Fruit fly (Drosophila melanogaster) whole organism, embryonic: ENCODE data around the gene dib.

Source experiments
- Atf3 ChIP-seq: fragments of 200-800 bp; sonication (Bioruptor generic); optimal IDR thresholded peaks from 3 replicates; lab custom pipeline; 2016; ENCODE audit warnings: missing biosample characterization, missing genetic modification characterization
- Blimp-1 ChIP-seq: fragments of 200-800 bp; sonication (Bioruptor generic); optimal IDR thresholded peaks from 3 replicates; lab custom pipeline; 2018; ENCODE audit warnings: missing biosample characterization, missing genetic modification characterization, mild to moderate bottlenecking, moderate library complexity, missing genetic modification reagents
- BtbVII ChIP-seq: fragments of 200-800 bp; sonication (Bioruptor generic); optimal IDR thresholded peaks from 3 replicates; lab custom pipeline; 2017; ENCODE audit warnings: missing biosample characterization, mild to moderate bottlenecking, missing genetic modification characterization
- CG12219 ChIP-seq: fragments of 200-800 bp; sonication (Bioruptor generic); optimal IDR thresholded peaks from 3 replicates; lab custom pipeline; 2018; ENCODE audit warnings: missing biosample characterization, mild to moderate bottlenecking, missing genetic modification characterization
- CG14441 ChIP-seq: fragments of 200-800 bp; sonication (Bioruptor generic); IDR thresholded peaks from 2 replicates; pipeline ENCODE4 v1.3.6; 2022; ENCODE audit warnings: missing biosample characterization, missing genetic modification characterization
- CG15514 ChIP-seq: fragments of 200-800 bp; sonication (Bioruptor generic); optimal IDR thresholded peaks from 3 replicates; lab custom pipeline; 2017; ENCODE audit warnings: missing biosample characterization, missing genetic modification characterization, mild to moderate bottlenecking, moderate library complexity, missing genetic modification reagents
- CG15601 ChIP-seq: fragments of 200-800 bp; sonication (Bioruptor generic); optimal IDR thresholded peaks from 3 replicates; lab custom pipeline; 2019; ENCODE audit warnings: missing biosample characterization, mild to moderate bottlenecking, missing genetic modification characterization, moderate library complexity
- CG17328 ChIP-seq: fragments of 200-800 bp; sonication (Bioruptor generic); IDR thresholded peaks from 2 replicates; pipeline ENCODE4 v1.3.6; 2022; ENCODE audit warnings: missing biosample characterization, missing genetic modification characterization
- CG17829 ChIP-seq: fragments of 200-800 bp; optimal IDR thresholded peaks from 2 replicates; lab custom pipeline; 2019; ENCODE audit warnings: missing biosample characterization, mild to moderate bottlenecking, missing genetic modification characterization, moderate library complexity
- CG2678 ChIP-seq: fragments of 200-800 bp; sonication (Bioruptor generic); optimal IDR thresholded peaks from 3 replicates; lab custom pipeline; 2019; ENCODE audit warnings: missing biosample characterization, mild to moderate bottlenecking, missing genetic modification characterization, moderate library complexity
- CG30431 ChIP-seq: fragments of 200-800 bp; sonication (Bioruptor generic); optimal IDR thresholded peaks from 2 replicates; lab custom pipeline; 2017; ENCODE audit warnings: missing biosample characterization, missing genetic modification characterization
- CG31388 ChIP-seq: fragments of 200-800 bp; sonication (Bioruptor generic); optimal IDR thresholded peaks from 2 replicates; lab custom pipeline; 2016; ENCODE audit warnings: missing biosample characterization, missing genetic modification characterization
- CG3281 ChIP-seq: fragments of 200-800 bp; sonication (Bioruptor generic); optimal IDR thresholded peaks from 3 replicates; lab custom pipeline; 2017; ENCODE audit warnings: missing biosample characterization, mild to moderate bottlenecking, missing genetic modification characterization
- CG33213 ChIP-seq: fragments of 200-800 bp; sonication (Bioruptor generic); optimal IDR thresholded peaks from 3 replicates; lab custom pipeline; 2016; ENCODE audit warnings: missing biosample characterization, missing genetic modification characterization
- CG34422 ChIP-seq: fragments of 200-800 bp; sonication (Bioruptor generic); IDR thresholded peaks from 3 replicates; pipeline ENCODE4 v1.3.6; 2022; ENCODE audit warnings: missing biosample characterization, missing genetic modification characterization
- CG43689 ChIP-seq: fragments of 200-800 bp; sonication (Bioruptor generic); IDR thresholded peaks from 2 replicates; pipeline ENCODE4 v1.3.6; 2022; ENCODE audit warnings: missing biosample characterization, missing genetic modification characterization
- CG4820 ChIP-seq: fragments of 200-800 bp; sonication (Bioruptor generic); optimal IDR thresholded peaks from 3 replicates; lab custom pipeline; 2016; ENCODE audit warnings: missing biosample characterization, missing genetic modification characterization
- CG5180 ChIP-seq: fragments of 200-800 bp; sonication (Bioruptor generic); optimal IDR thresholded peaks from 3 replicates; lab custom pipeline; 2017; ENCODE audit warnings: missing biosample characterization, missing genetic modification characterization, mild to moderate bottlenecking, moderate library complexity, missing genetic modification reagents
- CG8944 ChIP-seq: fragments of 200-800 bp; sonication (Bioruptor generic); optimal IDR thresholded peaks from 3 replicates; lab custom pipeline; 2016; ENCODE audit warnings: missing biosample characterization, missing genetic modification characterization
- Chrac-16 ChIP-seq: fragments of 200-800 bp; sonication (Bioruptor generic); optimal IDR thresholded peaks from 3 replicates; lab custom pipeline; 2016; ENCODE audit warnings: missing biosample characterization, missing genetic modification characterization
- Dip3 ChIP-seq: fragments of 200-800 bp; sonication (Bioruptor generic); optimal IDR thresholded peaks from 3 replicates; lab custom pipeline; 2016; ENCODE audit warnings: missing biosample characterization, missing genetic modification characterization
- HLH54F ChIP-seq: fragments of 200-800 bp; sonication (Bioruptor generic); optimal IDR thresholded peaks from 3 replicates; lab custom pipeline; 2016; ENCODE audit warnings: missing biosample characterization, missing genetic modification characterization
- Hand ChIP-seq: fragments of 200-800 bp; sonication (Bioruptor generic); optimal IDR thresholded peaks from 2 replicates; lab custom pipeline; 2017; ENCODE audit warnings: mild to moderate bottlenecking, missing biosample characterization, missing genetic modification reagents, missing genetic modification characterization
- Hey ChIP-seq: fragments of 200-800 bp; sonication (Bioruptor generic); optimal IDR thresholded peaks from 3 replicates; lab custom pipeline; 2018; ENCODE audit warnings: missing biosample characterization, mild to moderate bottlenecking, missing genetic modification characterization
- HmgD ChIP-seq: fragments of 200-800 bp; sonication (Bioruptor generic); optimal IDR thresholded peaks from 3 replicates; lab custom pipeline; 2016; ENCODE audit warnings: missing biosample characterization, missing genetic modification characterization
- Hr51 ChIP-seq, 2 experiments: fragments of 200-800 bp; sonication (Bioruptor generic); optimal IDR thresholded peaks; 2 replicates in 1 of 2; 3 replicates in 1 of 2; lab custom pipeline; 2016 to 2018; ENCODE audit warnings: missing biosample characterization in 2 of 2, missing genetic modification characterization in 2 of 2, mild to moderate bottlenecking in 1 of 2, moderate library complexity in 1 of 2
- Max ChIP-seq: fragments of 200-800 bp; sonication (Bioruptor generic); optimal IDR thresholded peaks from 2 replicates; lab custom pipeline; 2016; ENCODE audit warnings: missing biosample characterization, mild to moderate bottlenecking, missing genetic modification characterization
- Oaz ChIP-seq: fragments of 200-800 bp; sonication (Bioruptor generic); IDR thresholded peaks from 2 replicates; pipeline ENCODE4 v1.3.6; 2022; ENCODE audit warnings: missing biosample characterization, missing genetic modification characterization
- abd-A ChIP-seq: fragments of 200-800 bp; sonication (Bioruptor generic); optimal IDR thresholded peaks from 3 replicates; lab custom pipeline; 2019; ENCODE audit warnings: missing biosample characterization, mild to moderate bottlenecking, missing genetic modification characterization, moderate library complexity
- chinmo ChIP-seq: fragments of 200-800 bp; sonication (Bioruptor generic); IDR thresholded peaks from 4 replicates; pipeline ENCODE4 v1.3.6; 2022; ENCODE audit warnings: missing biosample characterization, missing genetic modification characterization; ENCODE audit not compliant: partially characterized antibody
- ci ChIP-seq: fragments of 200-800 bp; sonication (Bioruptor generic); IDR thresholded peaks from 3 replicates; pipeline ENCODE4 v1.3.6; 2022; ENCODE audit warnings: missing biosample characterization, missing genetic modification characterization
- dan ChIP-seq: fragments of 200-800 bp; sonication (Bioruptor generic); IDR thresholded peaks from 2 replicates; pipeline ENCODE4 v1.3.6; 2022; ENCODE audit warnings: missing biosample characterization, missing genetic modification characterization
- dmrt99B ChIP-seq: fragments of 200-800 bp; sonication (Bioruptor generic); optimal IDR thresholded peaks from 2 replicates; lab custom pipeline; 2018; ENCODE audit warnings: missing biosample characterization, mild to moderate bottlenecking, missing genetic modification characterization, moderate library complexity
- fru ChIP-seq: fragments of >200 bp; optimal IDR thresholded peaks from 2 replicates; lab custom pipeline; 2017
- ken ChIP-seq: fragments of 200-800 bp; sonication (Bioruptor generic); IDR thresholded peaks from 3 replicates; pipeline ENCODE4 v1.3.6; 2022; ENCODE audit warnings: missing biosample characterization, missing genetic modification characterization
- lov ChIP-seq, 2 experiments: fragments of 200-800 bp in 1 of 2; fragments of >200 bp in 1 of 2; sonication (Bioruptor generic) in 1 of 2; IDR thresholded peaks in 1 of 2; optimal IDR thresholded peaks in 1 of 2; 2 replicates in 1 of 2; 3 replicates in 1 of 2; pipeline versions ENCODE4 v1.3.6 to Lab custom; 2017 to 2022; ENCODE audit warnings: missing biosample characterization in 1 of 2, missing genetic modification characterization in 1 of 2
- nom ChIP-seq: fragments of 200-800 bp; sonication (Bioruptor generic); optimal IDR thresholded peaks from 2 replicates; lab custom pipeline; 2017; ENCODE audit warnings: missing biosample characterization, missing genetic modification characterization, mild to moderate bottlenecking, moderate library complexity, missing genetic modification reagents
- pb ChIP-seq: fragments of 200-800 bp; sonication (Bioruptor generic); optimal IDR thresholded peaks from 3 replicates; lab custom pipeline; 2016; ENCODE audit warnings: missing biosample characterization, missing genetic modification characterization
- pita ChIP-seq: fragments of 200-800 bp; sonication (Bioruptor generic); optimal IDR thresholded peaks from 2 replicates; lab custom pipeline; 2017; ENCODE audit warnings: missing biosample characterization, mild to moderate bottlenecking, missing genetic modification characterization
- sens-2 ChIP-seq: fragments of 200-800 bp; sonication (Bioruptor generic); IDR thresholded peaks from 2 replicates; pipeline ENCODE4 v1.3.6; 2022; ENCODE audit warnings: missing biosample characterization, missing genetic modification characterization
- slou ChIP-seq: fragments of 200-800 bp; sonication (Bioruptor generic); optimal IDR thresholded peaks from 3 replicates; lab custom pipeline; 2016; ENCODE audit warnings: missing biosample characterization, missing genetic modification characterization
- sna ChIP-seq: fragments of 200-800 bp; sonication (Bioruptor generic); IDR thresholded peaks from 2 replicates; pipeline ENCODE4 v1.3.6; 2022; ENCODE audit warnings: missing biosample characterization, missing genetic modification characterization; ENCODE audit not compliant: partially characterized antibody
- sug ChIP-seq: fragments of 200-800 bp; optimal IDR thresholded peaks from 2 replicates; lab custom pipeline; 2019; ENCODE audit warnings: missing biosample characterization, mild to moderate bottlenecking, missing genetic modification characterization, moderate library complexity
- tna ChIP-seq: fragments of 200-800 bp; sonication (Bioruptor generic); IDR thresholded peaks from 2 replicates; pipeline ENCODE4 v1.3.6; 2022; ENCODE audit warnings: missing biosample characterization, missing genetic modification characterization; ENCODE audit not compliant: partially characterized antibody
- vvl ChIP-seq: fragments of 200-800 bp; sonication (Bioruptor generic); IDR thresholded peaks from 2 replicates; pipeline ENCODE4 v1.3.6; 2022; ENCODE audit warnings: missing biosample characterization, missing genetic modification characterization
- wek ChIP-seq: fragments of 200-800 bp; sonication (Bioruptor generic); optimal IDR thresholded peaks from 3 replicates; lab custom pipeline; 2018; ENCODE audit warnings: missing biosample characterization, mild to moderate bottlenecking, missing genetic modification characterization, moderate library complexity
- wor ChIP-seq: fragments of 200-800 bp; sonication (Bioruptor generic); IDR thresholded peaks from 2 replicates; pipeline ENCODE4 v1.3.6; 2022; ENCODE audit warnings: missing biosample characterization, missing genetic modification characterization
- z ChIP-seq: fragments of 200-800 bp; sonication (Bioruptor generic); IDR thresholded peaks from 3 replicates; pipeline ENCODE4 v1.3.6; 2022; ENCODE audit warnings: missing biosample characterization, missing genetic modification characterization

dib gene

DNA sequence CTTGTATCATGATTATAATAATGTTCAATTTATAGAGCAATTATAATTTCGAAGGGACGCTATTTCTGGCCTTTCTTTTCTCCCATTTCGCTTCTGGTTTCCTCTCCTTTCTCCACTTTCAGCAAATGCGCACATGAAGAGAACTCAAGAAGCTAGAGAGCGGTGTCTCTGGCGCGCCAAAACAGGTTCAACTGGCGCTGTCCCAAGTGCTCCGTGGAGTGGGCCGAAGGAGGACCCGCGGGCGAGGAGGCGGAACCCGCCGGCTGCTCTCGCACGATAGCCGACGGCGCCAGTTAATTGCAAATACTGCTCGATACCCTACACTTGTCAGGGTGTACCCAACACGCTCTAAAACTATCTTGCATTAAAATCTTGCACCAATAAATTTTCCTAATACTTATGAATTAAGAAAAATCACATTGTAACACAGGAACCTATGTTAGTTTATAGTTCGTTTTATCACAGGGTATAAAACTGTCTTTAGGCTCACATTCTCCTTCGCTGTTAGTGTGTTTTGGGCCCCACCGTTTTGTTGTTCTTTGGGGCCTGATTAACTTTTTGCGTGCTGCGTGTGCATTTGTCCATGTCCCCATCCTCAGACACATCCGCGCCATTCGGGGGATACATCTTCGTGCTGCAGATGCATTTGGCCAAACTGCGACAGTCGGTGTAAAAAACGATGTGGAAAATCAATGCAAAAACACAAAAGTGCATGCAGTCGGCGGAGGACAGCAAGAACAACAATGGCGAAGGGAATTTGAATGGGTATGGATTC is 8.3 kb downstream of the dib start (continued):
- TF ChIP-seq CG8944, result peak; percentile 86
- peak; percentile 81 for TF ChIP-seq HmgD
- peak; percentile 53 for TF ChIP-seq CG31388 (GFP tag; lab: Kevin White, UChicago)
- peak; percentile 87 for TF ChIP-seq dmrt99B (tag; lab: Kevin White, UChicago)
- no peak for TF ChIP-seq sna (GFP tag; lab: Robert Waterston, UW)
- peak; percentile 84 to 90 for TF ChIP-seq Hr51 (GFP tag; optimal IDR thresholded peaks at IDR 0.05; lab: Kevin White, UChicago)
- peak; percentile 94 for TF ChIP-seq CG17328 (GFP tag; lab: Robert Waterston, UW)
- peak; percentile 88 for TF ChIP-seq CG12219 (GFP tag; lab: Kevin White, UChicago)
- no peak for TF ChIP-seq abd-A (tag; lab: Kevin White, UChicago)
- TF ChIP-seq Hey (tag; lab: Kevin White, UChicago), result peak; percentile 6
- TF ChIP-seq Max, result peak; percentile 67
- peak; percentile 64 for TF ChIP-seq CG15601 (tag; lab: Kevin White, UChicago)
- TF ChIP-seq pita (GFP tag; lab: Kevin White, UChicago), result no peak
- peak; percentile 78 for TF ChIP-seq CG4820 (GFP tag; lab: Kevin White, UChicago)
- TF ChIP-seq CG17829 (tag; lab: Kevin White, UChicago), result peak; percentile 59
- TF ChIP-seq CG43689 (GFP tag; lab: Robert Waterston, UW), result peak; percentile 86
- TF ChIP-seq CG34422 (GFP tag; lab: Robert Waterston, UW), result peak; percentile 88
- TF ChIP-seq Dip3, result peak; percentile 95
- TF ChIP-seq z (GFP tag; lab: Robert Waterston, UW), result no peak
- peak; percentile 90 for TF ChIP-seq Oaz
- TF ChIP-seq Chrac-16 (GFP tag; lab: Kevin White, UChicago), result peak; percentile 83
- TF ChIP-seq CG30431, result peak; percentile 81
- TF ChIP-seq nom (GFP tag; lab: Kevin White, UChicago), result peak; percentile 84
- peak; percentile 87 for TF ChIP-seq HLH54F (GFP tag; lab: Kevin White, UChicago)
- TF ChIP-seq wek (GFP tag; lab: Kevin White, UChicago), result peak; percentile 22
- TF ChIP-seq vvl (GFP tag; lab: Robert Waterston, UW), result peak; percentile 96
- TF ChIP-seq chinmo (GFP tag; lab: Robert Waterston, UW), result no peak
- no peak for TF ChIP-seq dan (GFP tag; lab: Robert Waterston, UW)
- peak; percentile 72 for TF ChIP-seq CG33213
- peak; percentile 83 for TF ChIP-seq slou (GFP tag; lab: Kevin White, UChicago)
- peak; percentile 76 for TF ChIP-seq Atf3 (GFP tag; lab: Kevin White, UChicago)
- TF ChIP-seq sens-2 (GFP tag; lab: Robert Waterston, UW), result peak; percentile 88
- peak; percentile 98 for TF ChIP-seq ci (GFP tag; lab: Robert Waterston, UW)
- TF ChIP-seq Blimp-1 (GFP tag; lab: Kevin White, UChicago), result peak; percentile 76
- TF ChIP-seq CG3281, result peak; percentile 79
- no peak for TF ChIP-seq lov (optimal IDR thresholded peaks at IDR 0.05; lab: Kevin White, UChicago)
- peak; percentile 82; the same call in 2 of the 3 replicates for TF ChIP-seq lov (GFP tag; IDR thresholded peaks at IDR 0.05; lab: Robert Waterston, UW)
- peak; percentile 56 for TF ChIP-seq sug
- peak; percentile 94 for TF ChIP-seq ken (GFP tag; lab: Robert Waterston, UW)
- TF ChIP-seq CG15514 (GFP tag; lab: Kevin White, UChicago), result peak; percentile 75
- TF ChIP-seq CG14441, result peak; percentile 90
- TF ChIP-seq Hand (GFP tag; lab: Kevin White, UChicago), result peak; percentile 58
- TF ChIP-seq fru (lab: Kevin White, UChicago), result no peak
- peak; percentile 89 for TF ChIP-seq wor
- peak; percentile 91 for TF ChIP-seq CG2678
- TF ChIP-seq BtbVII (GFP tag; lab: Kevin White, UChicago), result peak; percentile 77
- TF ChIP-seq pb (GFP tag; lab: Kevin White, UChicago), result peak; percentile 88
- peak; percentile 29 for TF ChIP-seq CG5180 (GFP tag; lab: Kevin White, UChicago)
- no peak for TF ChIP-seq tna
